Worm (Caenorhabditis elegans) whole organism, midembryonic: Measurements from ENCODE around the gene K10D2.8.

Experiments
- T22C8.4 ChIP-seq: fragments of 200-800 bp; sonication (Bioruptor generic); IDR thresholded peaks from 2 replicates; pipeline ENCODE4 v1.3.6; 2022; ENCODE audit warnings: missing genetic modification characterization, missing compliant biosample characterization
- cog-1 ChIP-seq: sonication (generic microtip); optimal IDR thresholded peaks from 2 replicates; lab custom pipeline; 2016; ENCODE audit warnings: missing genetic modification characterization, missing compliant biosample characterization
- flt-1 ChIP-seq: fragments of 200-800 bp; sonication (Bioruptor generic); IDR thresholded peaks from 2 replicates; pipeline ENCODE4 v1.3.6; 2022; ENCODE audit warnings: missing genetic modification characterization, missing compliant biosample characterization
- klf-2 ChIP-seq: fragments of 200-800 bp; sonication (Bioruptor generic); conservative IDR thresholded peaks from 2 replicates; pipeline ENCODE4 v1.3.6; 2022; ENCODE audit warnings: missing genetic modification reagents, missing genetic modification characterization, missing compliant biosample characterization
- med-1 ChIP-seq: sonication (generic microtip); optimal IDR thresholded peaks from 2 replicates; lab custom pipeline; 2017; ENCODE audit warnings: missing genetic modification characterization, mild to moderate bottlenecking, missing compliant biosample characterization, antibody characterized with exemption, missing genetic modification reagents; ENCODE audit not compliant: insufficient read depth
- ref-1 ChIP-seq: fragments of 200-800 bp; sonication (Bioruptor generic); conservative IDR thresholded peaks from 2 replicates; pipeline ENCODE4 v1.3.6; 2022; ENCODE audit warnings: missing genetic modification reagents, missing genetic modification characterization, missing compliant biosample characterization
- tab-1 ChIP-seq: fragments of 200-800 bp; sonication (Bioruptor generic); IDR thresholded peaks from 2 replicates; pipeline ENCODE4 v1.3.6; 2022; ENCODE audit warnings: missing genetic modification characterization, missing compliant biosample characterization
- ztf-23 ChIP-seq: fragments of 200-800 bp; sonication (Bioruptor generic); IDR thresholded peaks from 2 replicates; pipeline ENCODE4 v1.3.6; 2022; ENCODE audit warnings: missing genetic modification reagents, missing genetic modification characterization, missing compliant biosample characterization
- ztf-29 ChIP-seq: fragments of 200-800 bp; sonication (Bioruptor generic); IDR thresholded peaks from 2 replicates; pipeline ENCODE4 v1.3.6; 2022; ENCODE audit warnings: missing genetic modification reagents, missing genetic modification characterization, missing compliant biosample characterization

Gene K10D2.8

ce11 chrIII:5149478-5149877 lies 39.0 kb upstream of the K10D2.8 start, which contains the start of gene Y54H5A.2:
Gene Y54H5A.2, minus strand, starts transcription at chrIII:5149578.
- TF ChIP-seq ztf-23: no peak
- no peak for TF ChIP-seq med-1 (GFP tag; lab: Kevin White, UChicago)
- no peak for TF ChIP-seq T22C8.4 (GFP tag; lab: Robert Waterston, UW)
- no peak for TF ChIP-seq tab-1 (GFP tag; lab: Robert Waterston, UW)
- TF ChIP-seq klf-2 (GFP tag; lab: Robert Waterston, UW): no peak
- TF ChIP-seq ztf-29 (GFP tag; lab: Robert Waterston, UW): no peak
- TF ChIP-seq ref-1: no peak
- TF ChIP-seq cog-1 (tag; lab: Kevin White, UChicago): no peak

ce11 chrIII:5150012-5150411 lies 38.5 kb upstream of the K10D2.8 start:
- TF ChIP-seq cog-1 (tag; lab: Kevin White, UChicago) (no peak), ztf-29 (GFP tag; lab: Robert Waterston, UW) (no peak), med-1 (GFP tag; lab: Kevin White, UChicago) (no peak), flt-1 (GFP tag; lab: Robert Waterston, UW) (no peak), T22C8.4 (GFP tag; lab: Robert Waterston, UW) (no peak), tab-1 (GFP tag; lab: Robert Waterston, UW) (no peak), klf-2 (GFP tag; lab: Robert Waterston, UW) (no peak), ztf-23 (no peak), ref-1 (no peak)

ce11 chrIII:5150980-5151379 lies 37.5 kb upstream of the K10D2.8 start:
- TF ChIP-seq ztf-29 (GFP tag; lab: Robert Waterston, UW): no peak
- no peak for TF ChIP-seq med-1 (GFP tag; lab: Kevin White, UChicago)
- TF ChIP-seq klf-2 (GFP tag; lab: Robert Waterston, UW): no peak
- TF ChIP-seq T22C8.4 (GFP tag; lab: Robert Waterston, UW): no peak
- no peak for TF ChIP-seq cog-1 (tag; lab: Kevin White, UChicago)
- no peak for TF ChIP-seq ztf-23
- TF ChIP-seq ref-1: no peak
- no peak for TF ChIP-seq flt-1 (GFP tag; lab: Robert Waterston, UW)
- TF ChIP-seq tab-1 (GFP tag; lab: Robert Waterston, UW): no peak

- peak; percentile 36; the same call in 1 of the 2 replicates for TF ChIP-seq ztf-23
- TF ChIP-seq flt-1 (GFP tag; lab: Robert Waterston, UW): no peak
- no peak for TF ChIP-seq klf-2 (GFP tag; lab: Robert Waterston, UW)
- peak; percentile 2 for TF ChIP-seq cog-1 (tag; lab: Kevin White, UChicago)
Measured at ce11 chrIII:5153137-5153536, 35.4 kb upstream of the K10D2.8 start, which contains the start of the genes rbm-42 and grwd-1. Gene rbm-42, minus strand, starts transcription at chrIII:5153229. Gene grwd-1, plus strand, starts transcription at chrIII:5153464.

DNA sequence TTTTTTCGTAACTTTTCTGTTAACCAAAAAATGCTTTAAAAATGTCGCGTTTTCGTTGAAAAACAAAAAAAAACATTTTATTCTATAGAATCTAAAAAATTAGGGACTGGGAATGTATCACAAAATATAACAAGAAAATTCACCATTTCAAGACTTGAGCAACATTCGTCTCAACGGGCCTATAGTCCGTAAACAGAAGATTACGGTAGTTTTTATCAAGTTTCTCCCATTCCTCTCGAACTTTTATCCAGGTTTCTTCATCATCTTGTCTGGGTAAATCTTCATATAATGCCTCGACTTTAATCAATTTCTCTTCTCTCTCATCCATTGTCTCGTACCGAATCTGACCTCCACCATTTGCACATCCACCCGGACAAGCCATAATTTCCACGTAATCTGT lies 33.1 kb upstream of the K10D2.8 start:
- TF ChIP-seq ref-1: no peak
- no peak for TF ChIP-seq ztf-29 (GFP tag; lab: Robert Waterston, UW)
- no peak for TF ChIP-seq flt-1 (GFP tag; lab: Robert Waterston, UW)
- no peak for TF ChIP-seq med-1 (GFP tag; lab: Kevin White, UChicago)
- no peak for TF ChIP-seq klf-2 (GFP tag; lab: Robert Waterston, UW)
- no peak for TF ChIP-seq tab-1 (GFP tag; lab: Robert Waterston, UW)
- no peak for TF ChIP-seq T22C8.4 (GFP tag; lab: Robert Waterston, UW)
- no peak for TF ChIP-seq ztf-23
- TF ChIP-seq cog-1 (tag; lab: Kevin White, UChicago): no peak

- no peak for TF ChIP-seq ztf-23
- TF ChIP-seq klf-2 (GFP tag; lab: Robert Waterston, UW): no peak
- no peak for TF ChIP-seq T22C8.4 (GFP tag; lab: Robert Waterston, UW)
- no peak for TF ChIP-seq ztf-29 (GFP tag; lab: Robert Waterston, UW)
- TF ChIP-seq flt-1 (GFP tag; lab: Robert Waterston, UW): no peak
- no peak for TF ChIP-seq ref-1
- no peak for TF ChIP-seq cog-1 (tag; lab: Kevin White, UChicago)
- TF ChIP-seq tab-1 (GFP tag; lab: Robert Waterston, UW): no peak
- TF ChIP-seq med-1 (GFP tag; lab: Kevin White, UChicago): no peak
Measured at ce11 chrIII:5158674-5159073, 29.9 kb upstream of the K10D2.8 start, which contains the start of gene oxy-4. Gene oxy-4, minus strand, starts transcription at chrIII:5158774.

ce11 chrIII:5159505-5159904 lies 29.0 kb upstream of the K10D2.8 start, which contains the start of gene T10F2.5:
Gene T10F2.5, minus strand, starts transcription at chrIII:5159605.
- TF ChIP-seq flt-1 (GFP tag; lab: Robert Waterston, UW) (no peak), klf-2 (GFP tag; lab: Robert Waterston, UW) (no peak)

DNA sequence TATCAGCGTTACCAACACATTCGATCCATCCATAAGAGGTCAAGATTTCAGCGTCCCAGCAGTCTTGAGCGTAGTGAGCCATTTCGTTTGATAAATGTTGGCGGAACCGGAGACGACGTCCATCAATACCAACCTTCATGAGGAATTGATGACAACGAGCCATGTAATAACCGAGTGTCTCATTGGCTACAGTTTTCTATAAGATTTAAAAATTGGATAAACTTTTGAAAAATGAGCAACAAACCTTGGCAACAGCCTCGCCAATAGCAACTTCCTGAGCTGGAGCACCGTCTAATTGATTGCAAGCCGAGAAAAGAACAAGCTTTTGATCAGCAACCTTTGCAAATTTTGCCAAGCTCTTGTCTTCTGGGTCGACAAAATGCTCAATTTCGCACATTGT lies 27.7 kb upstream of the K10D2.8 start:
- TF ChIP-seq ztf-29 (GFP tag; lab: Robert Waterston, UW): no peak
- TF ChIP-seq cog-1 (tag; lab: Kevin White, UChicago): no peak
- no peak for TF ChIP-seq ztf-23
- no peak for TF ChIP-seq flt-1 (GFP tag; lab: Robert Waterston, UW)
- no peak for TF ChIP-seq klf-2 (GFP tag; lab: Robert Waterston, UW)
- no peak for TF ChIP-seq ref-1
- no peak for TF ChIP-seq med-1 (GFP tag; lab: Kevin White, UChicago)
- TF ChIP-seq tab-1 (GFP tag; lab: Robert Waterston, UW): no peak
- no peak for TF ChIP-seq T22C8.4 (GFP tag; lab: Robert Waterston, UW)

ce11 chrIII:5162820-5163631 lies 25.5 kb upstream of the K10D2.8 start, which contains the start of gene gars-1:
Gene gars-1, minus strand, starts transcription at chrIII:5163627.
- TF ChIP-seq klf-2 (GFP tag; lab: Robert Waterston, UW) (no peak), ref-1 (no peak), med-1 (GFP tag; lab: Kevin White, UChicago) (no peak), ztf-23 (no peak), T22C8.4 (GFP tag; lab: Robert Waterston, UW) (no peak), tab-1 (GFP tag; lab: Robert Waterston, UW) (no peak), flt-1 (GFP tag; lab: Robert Waterston, UW) (no peak), ztf-29 (GFP tag; lab: Robert Waterston, UW) (no peak), cog-1 (tag; lab: Kevin White, UChicago) (no peak)
